Worm (Caenorhabditis elegans) whole organism, young adult: Measurements from ENCODE around the gene R13H7.2.

Experiments used
- C17E4.6 ChIP-seq: fragments of 200-800 bp; sonication (Bioruptor generic); IDR thresholded peaks from 2 replicates; pipeline ENCODE4 v1.3.6; 2022; ENCODE audit warnings: missing genetic modification reagents, missing genetic modification characterization, missing compliant biosample characterization
- F57A8.1 ChIP-seq: fragments of 200-800 bp; sonication (Bioruptor generic); optimal IDR thresholded peaks from 2 replicates; lab custom pipeline; 2018; ENCODE audit warnings: mild to moderate bottlenecking, missing genetic modification characterization, moderate library complexity, missing compliant biosample characterization
- Y56A3A.18 ChIP-seq: fragments of 200-800 bp; sonication (Bioruptor generic); IDR thresholded peaks from 2 replicates; pipeline ENCODE4 v1.3.6; 2022; ENCODE audit warnings: missing genetic modification reagents, missing genetic modification characterization, missing compliant biosample characterization
- akir-1 ChIP-seq: fragments of 200-800 bp; sonication (Bioruptor generic); optimal IDR thresholded peaks from 2 replicates; lab custom pipeline; 2018; ENCODE audit warnings: mild to moderate bottlenecking, missing genetic modification characterization, moderate library complexity, missing compliant biosample characterization
- athp-1 ChIP-seq: sonication (generic microtip); optimal IDR thresholded peaks from 2 replicates; lab custom pipeline; 2017; ENCODE audit warnings: mild to moderate bottlenecking, missing genetic modification characterization, missing compliant biosample characterization
- hlh-26 ChIP-seq: fragments of 200-800 bp; sonication (Bioruptor generic); conservative IDR thresholded peaks from 2 replicates; pipeline ENCODE4 v1.3.6; 2022; ENCODE audit warnings: missing genetic modification reagents, missing genetic modification characterization, missing compliant biosample characterization
- hsf-1 ChIP-seq: fragments of 200-800 bp; sonication (Bioruptor generic); IDR thresholded peaks from 2 replicates; pipeline ENCODE4 v1.3.6; 2022; ENCODE audit warnings: missing genetic modification reagents, missing genetic modification characterization, missing compliant biosample characterization
- lsl-1 ChIP-seq: fragments of 200-800 bp; sonication (Bioruptor generic); optimal IDR thresholded peaks from 2 replicates; lab custom pipeline; 2018; ENCODE audit warnings: mild to moderate bottlenecking, missing genetic modification characterization, moderate library complexity, missing compliant biosample characterization
- mes-4 ChIP-seq: sonication (generic microtip); optimal IDR thresholded peaks from 2 replicates; lab custom pipeline; 2016; ENCODE audit warnings: missing genotype, missing genetic modification characterization, missing compliant biosample characterization
- pha-4 ChIP-seq: fragments of 150-350 bp; sonication (generic microtip); optimal IDR thresholded peaks from 2 replicates; lab custom pipeline; 2014; ENCODE audit warnings: missing biosample characterization, missing genetic modification reagents, missing genetic modification characterization
- tbx-9 ChIP-seq: sonication (generic microtip); optimal IDR thresholded peaks from 2 replicates; lab custom pipeline; 2016; ENCODE audit warnings: borderline replicate concordance, missing genetic modification characterization, inconsistent platforms, missing compliant biosample characterization
- unc-62 ChIP-seq: fragments of 150-350 bp; optimal IDR thresholded peaks from 2 replicates; lab custom pipeline; 2014; ENCODE audit warnings: missing biosample characterization, missing genetic modification reagents, missing genetic modification characterization
- xnd-1 ChIP-seq: sonication (generic microtip); optimal IDR thresholded peaks from 2 replicates; lab custom pipeline; 2016; ENCODE audit warnings: missing genotype, missing genetic modification reagents, missing genetic modification characterization, missing compliant biosample characterization
- ztf-25 ChIP-seq: fragments of 200-800 bp; sonication (Bioruptor generic); IDR thresholded peaks from 2 replicates; pipeline ENCODE4 v1.3.6; 2022; ENCODE audit warnings: missing genetic modification reagents, missing genetic modification characterization, missing compliant biosample characterization

DNA sequence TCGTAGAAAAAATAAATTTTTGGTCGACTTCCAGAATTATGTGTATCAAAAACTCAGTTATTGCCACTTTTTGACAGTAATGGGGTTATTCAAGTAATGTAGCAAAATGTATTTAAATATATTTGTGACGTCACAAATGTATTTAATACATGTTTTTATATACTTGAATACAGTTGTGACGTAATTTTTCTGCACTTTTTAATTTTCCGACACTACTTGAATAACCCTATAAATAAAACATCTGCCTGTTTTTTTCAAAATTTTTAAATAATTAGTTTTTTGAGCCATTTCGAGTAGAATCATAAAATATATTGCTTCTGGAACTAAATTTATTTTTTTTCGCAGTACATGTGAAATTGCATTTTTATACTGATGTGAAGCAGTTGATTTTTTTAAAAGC lies 55.9 kb downstream of the R13H7.2 start:
- TF ChIP-seq xnd-1 (tag; lab: Kevin White, UChicago) (no peak), hlh-26 (GFP tag; lab: Robert Waterston, UW) (no peak), hsf-1 (GFP tag; lab: Robert Waterston, UW) (no peak), mes-4 (tag; lab: Kevin White, UChicago) (no peak), akir-1 (GFP tag; lab: Kevin White, UChicago) (no peak), pha-4 (no peak), unc-62 (no peak), athp-1 (tag; lab: Kevin White, UChicago) (no peak), C17E4.6 (GFP tag; lab: Robert Waterston, UW) (no peak), tbx-9 (no peak), F57A8.1 (GFP tag; lab: Kevin White, UChicago) (no peak), Y56A3A.18 (GFP tag; lab: Robert Waterston, UW) (no peak), lsl-1 (GFP tag; lab: Kevin White, UChicago) (no peak), ztf-25 (GFP tag; lab: Robert Waterston, UW) (no peak)
